Worm (Caenorhabditis elegans) whole organism, L4/young adult: ENCODE data around the gene W02F12.2.
A peak's percentile ranks its signal among the peaks of the same experiment; 100 is the strongest.

ENCODE experiments used
- W03F9.2 ChIP-seq: fragments of 150-350 bp; optimal IDR thresholded peaks from 2 replicates; lab custom pipeline; 2014; ENCODE audit warnings: missing biosample characterization, missing genetic modification characterization
- dao-5 ChIP-seq: sonication (generic microtip); optimal IDR thresholded peaks from 2 replicates; lab custom pipeline; 2016; ENCODE audit warnings: missing genotype, missing genetic modification characterization, moderate library complexity, missing compliant biosample characterization
- him-1 ChIP-seq: sonication (generic microtip); optimal IDR thresholded peaks from 2 replicates; lab custom pipeline; 2016; ENCODE audit warnings: missing genotype, missing genetic modification reagents, missing genetic modification characterization, missing compliant biosample characterization

The W02F12.2 gene

ce11 chrV:6669520-6669919, 27.9 kb downstream of the W02F12.2 start, which contains the start of gene cest-28:
cest-28 (plus strand) TSS chrV:6669820.
- TF ChIP-seq him-1 (no peak), W03F9.2 (tag; lab: Kevin White, UChicago) (no peak), dao-5 (tag; lab: Kevin White, UChicago) (no peak)

- TF ChIP-seq dao-5 (tag; lab: Kevin White, UChicago): no peak
- TF ChIP-seq him-1: no peak
- TF ChIP-seq W03F9.2 (tag; lab: Kevin White, UChicago): no peak
Measured at ce11 chrV:6668741-6669140, 28.7 kb downstream of the W02F12.2 start, which contains the start of gene str-180. str-180 (minus strand) TSS chrV:6668841.

ce11 chrV:6666557-6666956, 30.9 kb downstream of the W02F12.2 start:
- TF ChIP-seq W03F9.2 (tag; lab: Kevin White, UChicago): no peak
- TF ChIP-seq dao-5 (tag; lab: Kevin White, UChicago): no peak
- no peak for TF ChIP-seq him-1

ce11 chrV:6665751-6666150, 31.7 kb downstream of the W02F12.2 start, which contains the start of gene pmp-5:
pmp-5 (minus strand) TSS chrV:6665813.
- TF ChIP-seq him-1 (no peak), dao-5 (tag; lab: Kevin White, UChicago) (no peak), W03F9.2 (tag; lab: Kevin White, UChicago) (no peak)

- TF ChIP-seq dao-5 (tag; lab: Kevin White, UChicago): no peak
- TF ChIP-seq W03F9.2 (tag; lab: Kevin White, UChicago): no peak
- TF ChIP-seq him-1: no peak
Measured at ce11 chrV:6662505-6662904, 34.9 kb downstream of the W02F12.2 start.

ce11 chrV:6661658-6662057, 35.8 kb downstream of the W02F12.2 start:
- TF ChIP-seq him-1: no peak
- TF ChIP-seq W03F9.2 (tag; lab: Kevin White, UChicago): no peak
- no peak for TF ChIP-seq dao-5 (tag; lab: Kevin White, UChicago)

ce11 chrV:6659533-6659932, 37.9 kb downstream of the W02F12.2 start:
- no peak for TF ChIP-seq W03F9.2 (tag; lab: Kevin White, UChicago)
- TF ChIP-seq him-1: no peak
- TF ChIP-seq dao-5 (tag; lab: Kevin White, UChicago): no peak

ce11 chrV:6658765-6659164, 38.7 kb downstream of the W02F12.2 start:
- TF ChIP-seq W03F9.2 (tag; lab: Kevin White, UChicago): no peak
- peak; percentile 76 for TF ChIP-seq him-1

ce11 chrV:6657532-6658259, 39.8 kb downstream of the W02F12.2 start:
- TF ChIP-seq dao-5 (tag; lab: Kevin White, UChicago): no peak
- no peak for TF ChIP-seq him-1
- no peak for TF ChIP-seq W03F9.2 (tag; lab: Kevin White, UChicago)

ce11 chrV:6656451-6657115, 40.9 kb downstream of the W02F12.2 start, which contains the start of gene snb-1:
snb-1 (minus strand) TSS chrV:6656501.
- TF ChIP-seq him-1 (no peak), W03F9.2 (tag; lab: Kevin White, UChicago) (peak; percentile 75), dao-5 (tag; lab: Kevin White, UChicago) (no peak)

ce11 chrV:6655174-6655573, 42.3 kb downstream of the W02F12.2 start, which contains the start of gene syx-18:
syx-18 (minus strand) TSS chrV:6655449.
- TF ChIP-seq W03F9.2 (tag; lab: Kevin White, UChicago): no peak
- peak; percentile 2 for TF ChIP-seq dao-5 (tag; lab: Kevin White, UChicago)
- TF ChIP-seq him-1: peak; percentile 55

- TF ChIP-seq W03F9.2 (tag; lab: Kevin White, UChicago) (no peak), him-1 (no peak), dao-5 (tag; lab: Kevin White, UChicago) (no peak)
Measured at ce11 chrV:6652051-6652450, 45.4 kb downstream of the W02F12.2 start, which contains the start of gene T10H9.8. T10H9.8 (plus strand) TSS chrV:6652351.

- TF ChIP-seq W03F9.2 (tag; lab: Kevin White, UChicago) (no peak), him-1 (no peak), dao-5 (tag; lab: Kevin White, UChicago) (no peak)
Measured at ce11 chrV:6650508-6650907, 46.9 kb downstream of the W02F12.2 start.

- no peak for TF ChIP-seq dao-5 (tag; lab: Kevin White, UChicago)
- no peak for TF ChIP-seq him-1
- no peak for TF ChIP-seq W03F9.2 (tag; lab: Kevin White, UChicago)
Measured at ce11 chrV:6649317-6649716, 48.1 kb downstream of the W02F12.2 start, which contains the start of gene T10H9.1. T10H9.1 (plus strand) TSS chrV:6649617.
